Worm (Caenorhabditis elegans) whole organism, mixed stage, embryonic: ENCODE measurements around the gene ceh-22.

ENCODE experiments used
- ceh-83 ChIP-seq: fragments of 200-800 bp; sonication (Bioruptor generic); optimal IDR thresholded peaks from 2 replicates; lab custom pipeline; 2018; ENCODE audit warnings: mild to moderate bottlenecking, missing genetic modification characterization, missing compliant biosample characterization
- nhr-237 ChIP-seq: fragments of 150-350 bp; optimal IDR thresholded peaks from 2 replicates; lab custom pipeline; 2014; ENCODE audit warnings: missing biosample characterization, missing genetic modification characterization
- pha-4 ChIP-seq: fragments of 150-350 bp; optimal IDR thresholded peaks from 2 replicates; lab custom pipeline; 2018; ENCODE audit warnings: missing biosample characterization, missing genetic modification reagents, missing genetic modification characterization

DNA sequence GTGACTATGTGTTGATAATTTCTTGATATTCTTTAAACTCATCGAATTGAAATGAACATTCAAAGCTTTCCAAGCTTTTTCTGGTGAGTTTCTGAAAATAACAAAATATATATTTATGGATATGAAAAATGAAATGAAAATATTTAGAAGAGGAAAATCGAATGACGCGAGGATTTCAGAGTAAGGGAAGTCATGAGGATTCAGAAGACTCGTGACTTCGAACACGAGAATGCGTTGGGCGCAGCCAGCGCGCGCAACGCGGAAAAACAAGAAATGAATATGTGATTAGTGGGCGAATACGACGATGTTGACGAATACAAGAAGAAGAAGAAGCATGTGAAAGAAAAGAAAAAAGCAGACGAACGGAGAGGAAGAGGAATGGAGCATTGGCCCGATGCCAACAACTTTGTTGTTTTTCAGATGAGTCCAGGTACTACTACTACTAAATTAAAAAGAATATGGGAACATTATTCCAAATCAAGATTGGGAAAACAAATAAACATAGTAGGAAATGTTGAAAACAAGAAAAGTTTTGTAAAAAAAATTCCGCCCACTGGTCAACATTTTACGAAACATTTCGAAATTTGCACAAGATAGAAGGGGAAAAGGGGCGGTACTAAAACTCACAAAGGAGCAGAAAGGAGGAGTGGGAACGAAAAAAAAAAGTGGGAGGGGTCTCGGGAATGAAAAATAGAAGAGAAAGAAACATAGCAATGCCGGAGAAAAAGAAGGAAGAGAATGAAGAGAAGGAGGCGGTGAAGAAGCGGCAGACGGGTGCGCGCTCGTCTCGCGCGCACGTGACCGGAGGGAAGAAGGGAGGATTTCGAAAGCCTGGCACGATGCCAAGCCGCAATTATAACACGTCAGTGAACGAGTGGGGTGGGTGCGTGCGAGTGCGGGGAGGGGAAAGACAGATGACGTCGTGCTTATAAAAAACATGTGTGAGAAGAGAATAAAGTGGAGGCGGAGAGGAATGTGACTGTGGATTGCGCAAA is 43.7 kb downstream of the ceh-22 start:
- TF ChIP-seq pha-4 = no peak
- TF ChIP-seq ceh-83 (GFP tag; lab: Kevin White, UChicago) = peak; percentile 47
- peak; percentile 48 for TF ChIP-seq nhr-237
